Worm (Caenorhabditis elegans): ENCODE results near the gene panl-2.

panl-2 gene

DNA sequence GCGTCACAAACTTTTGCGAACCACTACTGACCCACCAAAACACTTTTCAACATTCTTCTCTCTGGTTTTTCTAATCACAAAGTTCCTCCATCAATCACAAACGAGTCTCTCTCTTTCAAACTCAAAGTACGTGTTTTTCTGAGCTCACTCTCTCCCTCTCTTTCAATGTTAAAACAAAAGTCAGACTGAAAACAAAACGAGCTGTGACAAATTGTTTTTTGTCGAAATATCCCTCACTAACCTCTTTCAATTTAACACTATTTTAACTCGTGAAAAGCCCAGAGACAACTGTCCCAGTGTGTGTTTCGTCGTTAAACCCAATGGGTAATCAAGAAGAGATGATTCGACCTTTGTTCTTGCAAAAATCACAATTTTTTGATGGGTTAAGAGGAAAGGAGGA is 20.1 kb upstream of the panl-2 start (continued):
- no peak for TF ChIP-seq elt-1 (tag; optimal IDR thresholded peaks at IDR 0.05)
- TF ChIP-seq crh-2 (tag; optimal IDR thresholded peaks at IDR 0.05), result no peak
- no peak for TF ChIP-seq ztf-11 (tag; optimal IDR thresholded peaks at IDR 0.05)
- no peak for TF ChIP-seq nhr-25 (tag; optimal IDR thresholded peaks at IDR 0.05)
- TF ChIP-seq ama-1 (optimal IDR thresholded peaks at IDR 0.05), result no peak

DNA sequence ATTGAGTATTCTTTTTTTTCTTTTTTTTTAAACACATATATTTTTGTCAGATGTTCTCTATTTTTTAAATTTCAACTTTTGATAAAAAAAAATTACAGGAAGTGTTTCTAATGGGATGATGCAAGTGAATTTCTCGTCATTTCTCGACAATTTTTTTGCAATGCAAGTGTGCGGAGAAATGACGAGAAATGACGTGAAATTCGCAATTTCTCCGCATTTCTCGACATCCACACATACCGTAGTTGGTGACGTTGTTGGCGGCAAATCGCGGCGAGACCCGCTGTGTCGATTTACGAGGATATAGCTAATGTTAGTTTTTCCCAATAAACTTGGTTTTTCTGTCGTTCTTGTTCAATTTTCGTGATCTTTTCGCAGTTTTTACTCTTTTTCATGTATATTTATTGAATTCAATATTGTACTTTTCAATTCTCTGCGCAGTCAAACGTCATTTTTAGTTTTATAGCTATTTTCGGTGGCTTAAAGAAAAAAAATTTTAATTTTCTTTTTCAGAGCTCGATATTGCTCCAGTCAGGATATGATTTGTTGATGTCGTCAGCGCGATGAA is 14.1 kb upstream of the panl-2 start, which contains the start of gene F31E3.6:
F31E3.6 (plus strand) TSS at position 93 of the 565 bp plus-strand sequence.
- peak; percentile 22 to 79 for TF ChIP-seq lsy-2 (tag; optimal IDR thresholded peaks at IDR 0.05)

DNA sequence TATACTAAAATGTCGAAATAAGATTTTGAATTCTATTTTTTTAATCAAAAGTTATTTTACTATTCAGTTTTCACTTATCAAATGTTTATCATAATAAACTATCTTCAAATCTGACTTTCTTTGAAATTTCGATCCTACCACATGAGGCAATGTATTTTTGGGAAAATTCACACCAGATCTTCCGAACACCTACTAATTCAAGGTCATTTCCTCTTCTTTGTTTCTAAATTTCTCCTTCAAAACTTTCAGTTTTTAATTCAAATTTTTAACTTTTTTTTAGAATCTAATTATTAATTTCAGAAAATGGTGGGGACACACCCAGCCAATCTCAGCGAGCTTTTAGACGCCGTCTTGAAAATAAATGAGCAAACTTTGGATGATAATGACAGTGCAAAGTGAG is 11.7 kb upstream of the panl-2 start, which contains the start of gene ceh-20:
ceh-20 (plus strand) TSS at position 301 of the 400 bp plus-strand sequence.
- TF ChIP-seq Y55F3AM.14 (GFP tag; optimal IDR thresholded peaks at IDR 0.05) (no peak), nhr-23 (tag; optimal IDR thresholded peaks at IDR 0.05) (no peak)

DNA sequence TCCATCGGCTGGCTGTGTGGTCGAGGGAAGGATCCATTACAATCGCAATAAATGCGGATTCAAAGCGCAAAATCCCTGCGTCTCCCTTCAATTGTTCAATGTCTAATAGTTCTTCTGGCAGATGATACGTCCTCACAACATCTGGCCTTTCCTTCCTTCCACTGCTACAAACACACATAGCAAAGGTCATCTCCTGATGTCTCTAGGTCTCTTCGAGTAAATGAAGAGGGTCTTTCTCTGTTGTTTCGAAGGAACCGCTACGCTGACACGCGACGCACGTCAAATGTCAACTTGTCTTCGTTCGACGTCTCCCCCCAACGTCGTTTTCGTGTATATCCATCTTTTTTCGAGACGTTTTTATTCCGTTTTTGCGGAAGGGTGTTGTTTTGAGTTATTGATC is 10.9 kb upstream of the panl-2 start:
- TF ChIP-seq gmeb-1 (tag; optimal IDR thresholded peaks at IDR 0.05) (no peak), unc-62 (GFP tag; optimal IDR thresholded peaks at IDR 0.05) (peak; percentile 90), nhr-21 (tag; optimal IDR thresholded peaks at IDR 0.05) (peak; percentile 80), sma-9 (GFP tag; optimal IDR thresholded peaks at IDR 0.05) (peak; percentile 61), sma-9 (tag; optimal IDR thresholded peaks at IDR 0.05) (no peak), nhr-6 (tag; optimal IDR thresholded peaks at IDR 0.05) (peak; percentile 67), sem-4 (tag; optimal IDR thresholded peaks at IDR 0.05) (peak; percentile 69), nhr-12 (tag; optimal IDR thresholded peaks at IDR 0.05) (no peak), crh-2 (tag; optimal IDR thresholded peaks at IDR 0.05) (peak; percentile 71), peb-1 (tag; optimal IDR thresholded peaks at IDR 0.05) (no peak), mdl-1 (tag; optimal IDR thresholded peaks at IDR 0.05) (peak in 1 of 2 experiments; percentile 5), dmd-4 (tag; optimal IDR thresholded peaks at IDR 0.05) (no peak), ztf-1 (GFP tag; conservative IDR thresholded peaks at IDR 0.05) (no peak), Y55F3AM.14 (GFP tag; optimal IDR thresholded peaks at IDR 0.05) (no peak), F13H6.1 (tag; optimal IDR thresholded peaks at IDR 0.05) (peak; percentile 71), nhr-10 (tag; optimal IDR thresholded peaks at IDR 0.05) (no peak), lin-11 (tag; optimal IDR thresholded peaks at IDR 0.05) (peak; percentile 15), ZK546.5 (tag; optimal IDR thresholded peaks at IDR 0.05) (no peak), ceh-82 (tag; optimal IDR thresholded peaks at IDR 0.05) (no peak), sma-3 (GFP tag; optimal IDR thresholded peaks at IDR 0.05) (peak; percentile 57), R02D3.7 (tag; optimal IDR thresholded peaks at IDR 0.05) (no peak), unc-39 (tag; optimal IDR thresholded peaks at IDR 0.05) (no peak), nhr-237 (tag; optimal IDR thresholded peaks at IDR 0.05) (no peak), snpc-4 (tag; optimal IDR thresholded peaks at IDR 0.05) (no peak), ztf-11 (tag; optimal IDR thresholded peaks at IDR 0.05) (no peak), C34F6.9 (tag; optimal IDR thresholded peaks at IDR 0.05) (peak; percentile 94), skn-1 (tag; optimal IDR thresholded peaks at IDR 0.05) (no peak), blmp-1 (tag; optimal IDR thresholded peaks at IDR 0.05; ENCODE audit: insufficient read depth) (peak; percentile 64), ztf-4 (tag; optimal IDR thresholded peaks at IDR 0.05) (peak; percentile 27), egl-27 (tag; optimal IDR thresholded peaks at IDR 0.05) (peak; percentile 50), elt-3 (tag; optimal IDR thresholded peaks at IDR 0.05) (no peak), aly-2 (tag; optimal IDR thresholded peaks at IDR 0.05) (no peak), zag-1 (tag; optimal IDR thresholded peaks at IDR 0.05) (peak; percentile 27), fos-1 (tag; optimal IDR thresholded peaks at IDR 0.05) (peak; percentile 64), alr-1 (tag; optimal IDR thresholded peaks at IDR 0.05) (no peak), lin-39 (tag; optimal IDR thresholded peaks at IDR 0.05) (peak; percentile 59), ceh-16 (tag; optimal IDR thresholded peaks at IDR 0.05) (no peak), unc-55 (GFP tag; optimal IDR thresholded peaks at IDR 0.05) (peak; percentile 22), mab-5 (tag; optimal IDR thresholded peaks at IDR 0.05) (peak; percentile 75), nhr-25 (tag; optimal IDR thresholded peaks at IDR 0.05) (peak; percentile 86), nhr-129 (tag; optimal IDR thresholded peaks at IDR 0.05) (peak; percentile 88), lsy-2 (tag; optimal IDR thresholded peaks at IDR 0.05) (peak; percentile 52 to 89), elt-1 (tag; optimal IDR thresholded peaks at IDR 0.05) (no peak), nhr-23 (tag; optimal IDR thresholded peaks at IDR 0.05) (no peak), ama-1 (optimal IDR thresholded peaks at IDR 0.05) (peak; percentile 23), nhr-77 (tag; optimal IDR thresholded peaks at IDR 0.05) (no peak), mbf-1 (tag; optimal IDR thresholded peaks at IDR 0.05) (no peak), nhr-11 (tag; optimal IDR thresholded peaks at IDR 0.05) (no peak)

All from whole organism, L2 larva.